Fruit fly (Drosophila melanogaster) whole organism, embryonic: ENCODE measurements around the gene CG13455.

ENCODE experiments used
- CG11723 ChIP-seq: fragments of 200-800 bp; sonication (Bioruptor generic); optimal IDR thresholded peaks from 2 replicates; lab custom pipeline; 2017; ENCODE audit warnings: missing biosample characterization, mild to moderate bottlenecking, missing genetic modification characterization
- CG14860 ChIP-seq: fragments of 200-800 bp; sonication (Bioruptor generic); IDR thresholded peaks from 3 replicates; pipeline ENCODE4 v1.3.6; 2022; ENCODE audit warnings: missing biosample characterization, missing genetic modification characterization; ENCODE audit not compliant: partially characterized antibody
- CG14965 ChIP-seq: fragments of 200-800 bp; sonication (Bioruptor generic); optimal IDR thresholded peaks from 2 replicates; lab custom pipeline; 2016; ENCODE audit warnings: missing biosample characterization, missing genetic modification characterization, borderline replicate concordance
- CG16813 ChIP-seq: fragments of 200-800 bp; sonication (Bioruptor generic); IDR thresholded peaks from 3 replicates; pipeline ENCODE4 v1.3.6; 2022; ENCODE audit warnings: missing biosample characterization, missing genetic modification characterization; ENCODE audit not compliant: partially characterized antibody
- CG2889 ChIP-seq: fragments of 200-800 bp; sonication (Bioruptor generic); IDR thresholded peaks from 3 replicates; pipeline ENCODE4 v1.3.6; 2022; ENCODE audit warnings: missing biosample characterization, missing genetic modification characterization
- CG33213 ChIP-seq: fragments of 200-800 bp; sonication (Bioruptor generic); optimal IDR thresholded peaks from 3 replicates; lab custom pipeline; 2016; ENCODE audit warnings: missing biosample characterization, missing genetic modification characterization
- Med ChIP-seq: fragments of 200-800 bp; sonication (Bioruptor generic); peaks from one replicate; lab custom pipeline; 2016; ENCODE audit warnings: missing biosample characterization, missing genetic modification characterization, mild to moderate bottlenecking, inconsistent platforms, moderate library complexity
- Xbp1 ChIP-seq: fragments of 200-800 bp; sonication (Bioruptor generic); optimal IDR thresholded peaks from 3 replicates; lab custom pipeline; 2016; ENCODE audit warnings: missing biosample characterization, mild to moderate bottlenecking, missing genetic modification characterization
- sima ChIP-seq: fragments of 200-800 bp; sonication (Bioruptor generic); optimal IDR thresholded peaks from 2 replicates; lab custom pipeline; 2016; ENCODE audit warnings: missing biosample characterization, missing genetic modification characterization
- slp2 ChIP-seq: fragments of 200-800 bp; sonication (Bioruptor generic); optimal IDR thresholded peaks from 2 replicates; lab custom pipeline; 2016; ENCODE audit warnings: missing biosample characterization, missing genetic modification characterization

DNA sequence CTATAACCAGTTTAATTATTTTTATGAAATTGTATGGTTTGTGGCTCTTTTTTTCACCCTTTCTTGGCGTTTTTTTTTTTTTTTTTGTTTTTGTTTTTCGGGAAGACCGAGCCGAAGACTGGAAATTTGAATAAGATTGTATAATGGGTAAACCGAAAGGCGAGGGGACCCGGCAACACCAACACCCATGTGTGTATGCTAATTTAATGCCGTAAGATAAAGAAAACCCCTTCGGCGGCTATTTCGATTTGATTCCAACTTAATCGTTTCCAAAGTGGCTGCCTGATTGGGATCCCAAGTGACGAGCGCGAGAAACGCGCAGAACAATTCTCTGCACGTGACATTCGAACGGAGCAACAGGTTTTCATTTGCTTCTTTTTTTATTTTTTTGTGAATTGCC, 47.1 kb downstream of the CG13455 start:
- TF ChIP-seq CG33213 (GFP tag; lab: Kevin White, UChicago) (no peak), CG14965 (no peak), Med (GFP tag; lab: Kevin White, UChicago) (no peak), slp2 (no peak), CG14860 (GFP tag; lab: Robert Waterston, UW) (no peak), CG16813 (no peak), Xbp1 (GFP tag; lab: Kevin White, UChicago) (no peak), CG2889 (GFP tag; lab: Robert Waterston, UW) (no peak), sima (GFP tag; lab: Kevin White, UChicago) (no peak), CG11723 (no peak)
